Worm (Caenorhabditis elegans): Measurements from ENCODE around the gene atg-4.2.

The atg-4.2 gene

ce11 chrIV:11659794-11660312 is 8.0 kb upstream of the atg-4.2 start, which contains the start of gene ZK792.1:
Gene ZK792.1 (plus strand): TSS chrIV:11659844.
- no peak for TF ChIP-seq nhr-12 (tag; optimal IDR thresholded peaks at IDR 0.05)
- TF ChIP-seq ztf-11 (tag; optimal IDR thresholded peaks at IDR 0.05): no peak
- TF ChIP-seq nhr-19 (GFP tag; conservative IDR thresholded peaks at IDR 0.05): no peak
- TF ChIP-seq tbx-2 (tag; optimal IDR thresholded peaks at IDR 0.05): no peak
- TF ChIP-seq sox-4 (tag; optimal IDR thresholded peaks at IDR 0.05): no peak
- no peak for TF ChIP-seq swsn-7 (tag; optimal IDR thresholded peaks at IDR 0.05)
- no peak for TF ChIP-seq Y116A8C.19 (tag; optimal IDR thresholded peaks at IDR 0.05; ENCODE audit: borderline replicate concordance)
- TF ChIP-seq ztf-4 (tag; optimal IDR thresholded peaks at IDR 0.05): no peak

- TF ChIP-seq sptf-1 (tag; optimal IDR thresholded peaks at IDR 0.05) (no peak), nhr-11 (tag; optimal IDR thresholded peaks at IDR 0.05) (no peak), lin-39 (tag; optimal IDR thresholded peaks at IDR 0.05) (no peak), mab-9 (GFP tag; IDR thresholded peaks at IDR 0.05) (no peak), snu-23 (GFP tag; optimal IDR thresholded peaks at IDR 0.05) (no peak), aly-2 (tag; optimal IDR thresholded peaks at IDR 0.05) (no peak), nhr-47 (tag; optimal IDR thresholded peaks at IDR 0.05) (no peak), C34B4.2 (tag; optimal IDR thresholded peaks at IDR 0.05) (no peak)
Measured at ce11 chrIV:11665010-11665409, 2.8 kb upstream of the atg-4.2 start, which contains the start of gene ZK809.9. Gene ZK809.9 (plus strand): TSS chrIV:11665310.

ce11 chrIV:11673543-11673942 is 5.7 kb downstream of the atg-4.2 start, which contains the start of gene inx-8:
Gene inx-8 (plus strand): TSS chrIV:11673843.
- TF ChIP-seq ceh-63 (GFP tag; optimal IDR thresholded peaks at IDR 0.05) (no peak), nhr-84 (tag; optimal IDR thresholded peaks at IDR 0.05) (no peak), irx-1 (tag; optimal IDR thresholded peaks at IDR 0.05) (no peak), aly-2 (tag; optimal IDR thresholded peaks at IDR 0.05) (no peak)

DNA sequence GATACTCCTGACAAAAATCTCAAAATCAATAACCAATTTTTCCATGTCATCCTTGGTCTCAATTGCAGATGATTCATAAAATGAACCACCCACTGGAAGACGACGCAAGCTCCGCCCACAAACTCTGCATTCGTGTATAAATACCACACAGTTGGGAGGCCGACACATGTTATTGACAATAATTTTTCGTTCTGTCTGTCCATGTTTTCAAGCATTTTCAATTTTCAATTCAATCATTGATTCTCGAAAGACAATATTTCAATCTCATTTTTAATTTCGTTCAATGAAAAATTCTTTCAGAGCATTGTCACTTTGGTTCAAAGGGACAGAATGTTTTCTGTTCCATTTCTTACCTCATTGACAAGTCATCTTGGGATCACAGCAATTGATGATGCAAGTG is 8.2 kb downstream of the atg-4.2 start, which contains the start of gene inx-9:
inx-9 (plus strand) TSS at position 301 of the 400 bp plus-strand sequence.
- TF ChIP-seq nhr-19 (GFP tag; conservative IDR thresholded peaks at IDR 0.05) (no peak), elt-2 (tag; optimal IDR thresholded peaks at IDR 0.05) (no peak), zag-1 (tag; optimal IDR thresholded peaks at IDR 0.05) (no peak), xbp-1 (tag; optimal IDR thresholded peaks at IDR 0.05) (no peak), nhr-85 (tag) (no peak), Y116A8C.19 (tag; optimal IDR thresholded peaks at IDR 0.05; ENCODE audit: borderline replicate concordance) (no peak), C34B4.2 (tag; optimal IDR thresholded peaks at IDR 0.05) (no peak), sptf-1 (tag; optimal IDR thresholded peaks at IDR 0.05) (no peak), ets-5 (GFP tag; IDR thresholded peaks at IDR 0.05) (no peak), lin-14 (GFP tag; optimal IDR thresholded peaks at IDR 0.05) (no peak), mdl-1 (tag; optimal IDR thresholded peaks at IDR 0.05) (no peak)

DNA sequence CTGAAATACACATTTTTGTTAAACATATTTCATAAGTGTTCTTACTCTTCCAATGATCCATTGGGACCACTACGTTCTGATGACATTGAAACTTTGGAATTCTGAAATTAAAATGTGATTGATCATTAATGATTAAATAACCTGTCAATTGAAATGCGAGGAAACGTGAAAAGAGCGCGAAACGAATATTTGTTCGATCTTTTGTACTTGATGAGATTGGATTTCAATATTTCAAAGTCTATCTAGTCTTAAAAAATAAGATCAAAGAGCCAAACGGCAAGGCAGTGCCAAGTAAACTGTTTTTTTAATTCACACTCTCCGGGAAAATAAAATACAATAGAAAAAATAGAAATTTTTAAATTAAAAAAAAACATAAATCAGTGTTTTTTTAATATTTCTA is 14.1 kb downstream of the atg-4.2 start, which contains the start of gene ZK792.4:
ZK792.4 (minus strand) TSS at position 101 of the 400 bp plus-strand sequence.
- TF ChIP-seq zag-1 (tag; optimal IDR thresholded peaks at IDR 0.05): no peak
- no peak for TF ChIP-seq irx-1 (tag; optimal IDR thresholded peaks at IDR 0.05)
- TF ChIP-seq hlh-17 (GFP tag; optimal IDR thresholded peaks at IDR 0.05; ENCODE audit: borderline replicate concordance): no peak
- TF ChIP-seq ces-1 (GFP tag; optimal IDR thresholded peaks at IDR 0.05): no peak
- no peak for TF ChIP-seq nhr-20 (tag; optimal IDR thresholded peaks at IDR 0.05)
- TF ChIP-seq nhr-47 (tag; optimal IDR thresholded peaks at IDR 0.05): no peak
- TF ChIP-seq pqm-1 (tag; optimal IDR thresholded peaks at IDR 0.05): no peak
- TF ChIP-seq dsc-1 (tag; optimal IDR thresholded peaks at IDR 0.05): no peak
- TF ChIP-seq ama-1 (optimal IDR thresholded peaks at IDR 0.05): no peak
- TF ChIP-seq ztf-11 (tag; optimal IDR thresholded peaks at IDR 0.05): no peak
- no peak for TF ChIP-seq xbp-1 (tag; optimal IDR thresholded peaks at IDR 0.05)
- TF ChIP-seq pax-3 (tag; optimal IDR thresholded peaks at IDR 0.05): no peak
- no peak for TF ChIP-seq aha-1 (tag; optimal IDR thresholded peaks at IDR 0.05)
- no peak for TF ChIP-seq nhr-71 (tag; optimal IDR thresholded peaks at IDR 0.05)
- TF ChIP-seq tlp-1 (tag; optimal IDR thresholded peaks at IDR 0.05): no peak

Measured in whole organism, L1 larva.